Fruit fly (Drosophila melanogaster): ENCODE measurements around the gene CG10597.

DNA sequence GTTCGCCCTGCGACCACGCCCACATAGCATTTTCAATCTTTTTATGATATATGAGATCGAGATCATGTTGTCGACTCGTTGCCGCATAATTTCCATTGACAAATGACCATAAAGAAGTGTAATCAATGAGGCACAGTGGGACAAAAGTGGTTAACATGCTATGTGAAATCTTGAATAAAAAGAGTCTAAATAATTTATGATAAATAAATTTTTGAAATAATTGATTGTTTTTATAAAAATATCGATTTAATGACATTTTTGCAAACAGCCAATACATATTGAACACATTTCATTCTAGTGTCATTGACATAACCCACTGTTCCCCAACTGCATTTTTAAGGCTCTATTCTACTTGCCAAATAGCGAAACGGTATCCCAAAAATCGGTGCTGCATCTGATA, 43.3 kb downstream of the CG10597 start:
- TF ChIP-seq br (GFP tag; optimal IDR thresholded peaks at IDR 0.05) (no peak), OdsH (GFP tag; optimal IDR thresholded peaks at IDR 0.05) (peak; percentile 20), Hr78 (GFP tag; optimal IDR thresholded peaks at IDR 0.05) (no peak), Myc (optimal IDR thresholded peaks at IDR 0.05) (no peak), woc (GFP tag; optimal IDR thresholded peaks at IDR 0.05) (no peak), Dif (GFP tag; optimal IDR thresholded peaks at IDR 0.05; ENCODE audit: partially characterized antibody) (no peak), lola (GFP tag; optimal IDR thresholded peaks at IDR 0.05) (no peak), brk (GFP tag; optimal IDR thresholded peaks at IDR 0.05) (no peak), Sp1 (GFP tag; optimal IDR thresholded peaks at IDR 0.05) (no peak)
